Worm (Caenorhabditis elegans) whole organism, early embryonic: Measurements from ENCODE around the gene sre-13.

ENCODE experiments used
- F13C5.2 ChIP-seq: sonication (generic microtip); optimal IDR thresholded peaks from 2 replicates; lab custom pipeline; 2017; ENCODE audit warnings: mild to moderate bottlenecking, missing genetic modification characterization, inconsistent platforms, missing compliant biosample characterization
- aly-1 ChIP-seq: sonication (generic microtip); optimal IDR thresholded peaks from 2 replicates; lab custom pipeline; 2016; ENCODE audit warnings: missing genetic modification characterization, missing compliant biosample characterization
- ama-1 ChIP-seq: fragments of 150-350 bp; optimal IDR thresholded peaks from 2 replicates; lab custom pipeline; 2014
- ceh-13 ChIP-seq: fragments of 200-800 bp; sonication (Bioruptor generic); optimal IDR thresholded peaks from 2 replicates; lab custom pipeline; 2018; ENCODE audit warnings: mild to moderate bottlenecking, missing genetic modification characterization, missing compliant biosample characterization
- ceh-36 ChIP-seq: sonication (generic microtip); optimal IDR thresholded peaks from 2 replicates; lab custom pipeline; 2016; ENCODE audit warnings: missing genetic modification characterization, inconsistent platforms, missing compliant biosample characterization
- ets-7 ChIP-seq: sonication (generic microtip); optimal IDR thresholded peaks from 2 replicates; lab custom pipeline; 2016; ENCODE audit warnings: missing genotype, missing genetic modification characterization, missing compliant biosample characterization
- flt-1 ChIP-seq: fragments of 200-800 bp; sonication (Bioruptor generic); IDR thresholded peaks from 2 replicates; pipeline ENCODE4 v1.3.6; 2022; ENCODE audit warnings: missing genetic modification characterization, missing compliant biosample characterization
- hmbx-1 ChIP-seq: sonication (generic microtip); optimal IDR thresholded peaks from 2 replicates; lab custom pipeline; 2016; ENCODE audit warnings: mild to moderate bottlenecking, missing genetic modification characterization, missing compliant biosample characterization
- hmg-4 ChIP-seq: fragments of 200-800 bp; sonication (Bioruptor generic); optimal IDR thresholded peaks from 2 replicates; lab custom pipeline; 2018; ENCODE audit warnings: mild to moderate bottlenecking, missing genetic modification characterization, missing compliant biosample characterization
- hnd-1 ChIP-seq: sonication (generic microtip); optimal IDR thresholded peaks from 2 replicates; lab custom pipeline; 2016; ENCODE audit warnings: missing genetic modification characterization, missing compliant biosample characterization
- pes-1 ChIP-seq: fragments of 200-800 bp; sonication (Bioruptor generic); IDR thresholded peaks from 2 replicates; pipeline ENCODE4 v1.3.6; 2022; ENCODE audit warnings: missing genetic modification reagents, missing genetic modification characterization, missing compliant biosample characterization
- sea-1 ChIP-seq: fragments of 200-800 bp; sonication (Bioruptor generic); conservative IDR thresholded peaks from 2 replicates; pipeline ENCODE4 v1.3.6; 2022; ENCODE audit warnings: missing genetic modification characterization, missing compliant biosample characterization
- tbx-11 ChIP-seq: fragments of 200-800 bp; sonication (Bioruptor generic); IDR thresholded peaks from 2 replicates; pipeline ENCODE4 v1.3.6; 2022; ENCODE audit warnings: missing genetic modification characterization, missing compliant biosample characterization
- tra-4 ChIP-seq: sonication (generic microtip); optimal IDR thresholded peaks from 2 replicates; lab custom pipeline; 2017; ENCODE audit warnings: missing genetic modification characterization, missing compliant biosample characterization

- TF ChIP-seq aly-1 (tag; lab: Kevin White, UChicago): no peak
- TF ChIP-seq ama-1 (lab: Kevin White, UChicago): no peak
- no peak for TF ChIP-seq hmbx-1 (tag; lab: Kevin White, UChicago)
- TF ChIP-seq hmg-4 (GFP tag; lab: Kevin White, UChicago): no peak
- no peak for TF ChIP-seq tra-4 (tag; lab: Kevin White, UChicago)
- no peak for TF ChIP-seq ets-7 (tag; lab: Kevin White, UChicago)
- TF ChIP-seq F13C5.2 (tag; lab: Kevin White, UChicago): no peak
- TF ChIP-seq hnd-1 (tag; lab: Kevin White, UChicago): no peak
- TF ChIP-seq ceh-36 (tag; lab: Kevin White, UChicago): no peak
- TF ChIP-seq flt-1 (GFP tag; lab: Robert Waterston, UW): no peak
- no peak for TF ChIP-seq pes-1
- no peak for TF ChIP-seq tbx-11 (GFP tag; lab: Robert Waterston, UW)
- TF ChIP-seq ceh-13: no peak
- TF ChIP-seq sea-1: no peak
Measured at ce11 chrII:14599284-14599862, 37.3 kb downstream of the sre-13 start.
